Fruit fly (Drosophila melanogaster) whole organism, embryonic: ENCODE results near the gene slmo.

ENCODE experiments used
- Abd-B ChIP-seq: fragments of 200-800 bp; sonication (Bioruptor generic); optimal IDR thresholded peaks from 2 replicates; lab custom pipeline; 2018; ENCODE audit warnings: missing biosample characterization, mild to moderate bottlenecking, missing genetic modification characterization, moderate library complexity
- Bteb2 ChIP-seq: fragments of 200-800 bp; sonication (Bioruptor generic); optimal IDR thresholded peaks from 2 replicates; lab custom pipeline; 2016; ENCODE audit warnings: missing biosample characterization, missing genetic modification characterization
- CG10209 ChIP-seq: fragments of 200-800 bp; sonication (Bioruptor generic); optimal IDR thresholded peaks from 3 replicates; lab custom pipeline; 2017; ENCODE audit warnings: missing biosample characterization, mild to moderate bottlenecking, missing genetic modification characterization, missing genetic modification reagents
- CG10654 ChIP-seq: fragments of 200-800 bp; sonication (Bioruptor generic); optimal IDR thresholded peaks from 2 replicates; lab custom pipeline; 2016; ENCODE audit warnings: missing biosample characterization, missing genetic modification characterization
- CG12391 ChIP-seq: fragments of 200-800 bp; sonication (Bioruptor generic); optimal IDR thresholded peaks from 3 replicates; lab custom pipeline; 2018; ENCODE audit warnings: missing biosample characterization, mild to moderate bottlenecking, missing genetic modification characterization, moderate library complexity
- CG13424 ChIP-seq: fragments of 200-800 bp; sonication (Bioruptor generic); optimal IDR thresholded peaks from 2 replicates; lab custom pipeline; 2019; ENCODE audit warnings: missing biosample characterization, mild to moderate bottlenecking, missing genetic modification characterization, moderate library complexity
- CG14014 ChIP-seq: fragments of 200-800 bp; sonication (Bioruptor generic); IDR thresholded peaks from 2 replicates; pipeline ENCODE4 v1.3.6; 2022; ENCODE audit warnings: missing biosample characterization, missing genetic modification characterization
- CG14441 ChIP-seq: fragments of 200-800 bp; sonication (Bioruptor generic); IDR thresholded peaks from 2 replicates; pipeline ENCODE4 v1.3.6; 2022; ENCODE audit warnings: missing biosample characterization, missing genetic modification characterization
- CG1602 ChIP-seq: fragments of 200-800 bp; sonication (Bioruptor generic); optimal IDR thresholded peaks from 3 replicates; lab custom pipeline; 2016; ENCODE audit warnings: missing biosample characterization, missing genetic modification characterization
- CG17361 ChIP-seq: fragments of 200-800 bp; sonication (Bioruptor generic); IDR thresholded peaks from 3 replicates; pipeline ENCODE4 v1.3.6; 2022; ENCODE audit warnings: missing biosample characterization, missing genetic modification characterization
- CG18599 ChIP-seq: fragments of 200-800 bp; sonication (Bioruptor generic); optimal IDR thresholded peaks from 3 replicates; lab custom pipeline; 2017; ENCODE audit warnings: missing biosample characterization, missing genetic modification characterization, mild to moderate bottlenecking, moderate library complexity, missing genetic modification reagents
- CG31388 ChIP-seq: fragments of 200-800 bp; sonication (Bioruptor generic); optimal IDR thresholded peaks from 2 replicates; lab custom pipeline; 2016; ENCODE audit warnings: missing biosample characterization, missing genetic modification characterization
- CG32767 ChIP-seq: fragments of 200-800 bp; sonication (Bioruptor generic); IDR thresholded peaks from 2 replicates; pipeline ENCODE4 v1.3.6; 2022; ENCODE audit warnings: missing biosample characterization, missing genetic modification characterization
- CG3838 ChIP-seq: fragments of 200-800 bp; sonication (Bioruptor generic); optimal IDR thresholded peaks from 3 replicates; lab custom pipeline; 2016; ENCODE audit warnings: missing biosample characterization, missing genetic modification characterization
- CG6765 ChIP-seq: fragments of 200-800 bp; sonication (Bioruptor generic); optimal IDR thresholded peaks from 3 replicates; lab custom pipeline; 2017; ENCODE audit warnings: missing biosample characterization, mild to moderate bottlenecking, missing genetic modification characterization
- CG6791 ChIP-seq: fragments of 200-800 bp; sonication (Bioruptor generic); IDR thresholded peaks from 3 replicates; pipeline ENCODE4 v1.3.6; 2022; ENCODE audit warnings: missing biosample characterization, missing genetic modification characterization; ENCODE audit not compliant: partially characterized antibody
- CG7372 ChIP-seq: fragments of 200-800 bp; sonication (Bioruptor generic); IDR thresholded peaks from 2 replicates; pipeline ENCODE4 v1.3.6; 2022; ENCODE audit warnings: missing biosample characterization, missing genetic modification characterization
- CG7963 ChIP-seq: fragments of 200-800 bp; sonication (Bioruptor generic); IDR thresholded peaks from 3 replicates; pipeline ENCODE4 v1.3.6; 2022; ENCODE audit warnings: missing biosample characterization, missing genetic modification characterization; ENCODE audit not compliant: partially characterized antibody
- CG8290 ChIP-seq, 3 experiments: fragments of 200-800 bp; sonication (Bioruptor generic); optimal IDR thresholded peaks; 2 replicates each; lab custom pipeline; 2016 to 2019; ENCODE audit warnings: missing biosample characterization in 3 of 3, missing genetic modification characterization in 3 of 3, mild to moderate bottlenecking in 2 of 3, moderate library complexity in 1 of 3
- CG8478 ChIP-seq: fragments of >200 bp; optimal IDR thresholded peaks from 2 replicates; lab custom pipeline; 2018
- CG8924 ChIP-seq: fragments of 200-800 bp; optimal IDR thresholded peaks from 3 replicates; lab custom pipeline; 2019; ENCODE audit warnings: missing biosample characterization, mild to moderate bottlenecking, missing genetic modification characterization, moderate library complexity
- CG9727 ChIP-seq: fragments of 200-800 bp; sonication (Bioruptor generic); optimal IDR thresholded peaks from 3 replicates; lab custom pipeline; 2017; ENCODE audit warnings: missing biosample characterization, mild to moderate bottlenecking, missing genetic modification characterization
- D ChIP-seq, 2 experiments: fragments of 200-800 bp in 1 of 2; fragments of >200 bp in 1 of 2; sonication (Bioruptor generic) in 1 of 2; optimal IDR thresholded peaks; 2 replicates in 1 of 2; 3 replicates in 1 of 2; lab custom pipeline; 2017; ENCODE audit warnings: mild to moderate bottlenecking in 1 of 2, missing biosample characterization in 1 of 2, missing genetic modification characterization in 1 of 2, missing genetic modification reagents in 1 of 2
- D19A ChIP-seq: fragments of 200-800 bp; optimal IDR thresholded peaks from 3 replicates; lab custom pipeline; 2019; ENCODE audit warnings: missing biosample characterization, mild to moderate bottlenecking, missing genetic modification characterization, moderate library complexity
- Dad ChIP-seq: fragments of 200-800 bp; sonication (Bioruptor generic); optimal IDR thresholded peaks from 3 replicates; lab custom pipeline; 2016; ENCODE audit warnings: missing biosample characterization, missing genetic modification characterization
- Dp ChIP-seq: fragments of 200-800 bp; sonication (Bioruptor generic); optimal IDR thresholded peaks from 2 replicates; lab custom pipeline; 2018; ENCODE audit warnings: missing biosample characterization, mild to moderate bottlenecking, missing genetic modification characterization, moderate library complexity
- Gug ChIP-seq: fragments of 200-800 bp; sonication (Bioruptor generic); IDR thresholded peaks from 4 replicates; pipeline ENCODE4 v1.3.6; 2022; ENCODE audit warnings: missing biosample characterization, missing genetic modification characterization
- HLHmδ ChIP-seq: fragments of 200-800 bp; sonication (Bioruptor generic); optimal IDR thresholded peaks from 2 replicates; lab custom pipeline; 2018; ENCODE audit warnings: missing biosample characterization, mild to moderate bottlenecking, missing genetic modification characterization, moderate library complexity
- Hey ChIP-seq: fragments of 200-800 bp; sonication (Bioruptor generic); optimal IDR thresholded peaks from 3 replicates; lab custom pipeline; 2018; ENCODE audit warnings: missing biosample characterization, mild to moderate bottlenecking, missing genetic modification characterization
- Med ChIP-seq: fragments of 200-800 bp; sonication (Bioruptor generic); peaks from one replicate; lab custom pipeline; 2016; ENCODE audit warnings: missing biosample characterization, missing genetic modification characterization, mild to moderate bottlenecking, inconsistent platforms, moderate library complexity
- Mrtf ChIP-seq: fragments of 200-800 bp; sonication (Bioruptor generic); IDR thresholded peaks from 3 replicates; pipeline ENCODE4 v1.3.6; 2022; ENCODE audit warnings: missing biosample characterization, missing genetic modification characterization
- NC2β ChIP-seq: fragments of 200-800 bp; sonication (Bioruptor generic); optimal IDR thresholded peaks from 2 replicates; lab custom pipeline; 2016; ENCODE audit warnings: missing biosample characterization, missing genetic modification characterization
- Rx ChIP-seq: fragments of 200-800 bp; sonication (Bioruptor generic); IDR thresholded peaks from 2 replicates; pipeline ENCODE4 v1.3.6; 2022; ENCODE audit warnings: missing biosample characterization, missing genetic modification characterization
- Ssrp ChIP-seq: fragments of 200-800 bp; sonication (Bioruptor generic); optimal IDR thresholded peaks from 2 replicates; lab custom pipeline; 2018; ENCODE audit warnings: missing biosample characterization, mild to moderate bottlenecking, missing genetic modification characterization, moderate library complexity
- ac ChIP-seq: fragments of 200-800 bp; sonication (Bioruptor generic); optimal IDR thresholded peaks from 3 replicates; lab custom pipeline; 2017; ENCODE audit warnings: missing biosample characterization, mild to moderate bottlenecking, missing genetic modification characterization
- ato ChIP-seq: fragments of 200-800 bp; sonication (Bioruptor generic); IDR thresholded peaks from 2 replicates; pipeline ENCODE4 v1.3.6; 2022; ENCODE audit warnings: missing biosample characterization, missing genetic modification characterization; ENCODE audit not compliant: partially characterized antibody
- cg ChIP-seq: fragments of 200-800 bp; sonication (Bioruptor generic); optimal IDR thresholded peaks from 3 replicates; lab custom pipeline; 2019; ENCODE audit warnings: missing biosample characterization, mild to moderate bottlenecking, missing genetic modification characterization, moderate library complexity
- dimm ChIP-seq: fragments of 200-800 bp; sonication (Bioruptor generic); IDR thresholded peaks from 2 replicates; pipeline ENCODE4 v1.3.6; 2022; ENCODE audit warnings: missing biosample characterization, missing genetic modification characterization
- dm ChIP-seq: fragments of 200-800 bp; sonication (Bioruptor generic); optimal IDR thresholded peaks from 3 replicates; lab custom pipeline; 2016; ENCODE audit warnings: missing biosample characterization, missing genetic modification characterization
- fd3F ChIP-seq: fragments of 200-800 bp; sonication (Bioruptor generic); optimal IDR thresholded peaks from 2 replicates; lab custom pipeline; 2018; ENCODE audit warnings: missing biosample characterization, mild to moderate bottlenecking, missing genetic modification characterization, moderate library complexity
- ken ChIP-seq: fragments of 200-800 bp; sonication (Bioruptor generic); IDR thresholded peaks from 3 replicates; pipeline ENCODE4 v1.3.6; 2022; ENCODE audit warnings: missing biosample characterization, missing genetic modification characterization
- lbe ChIP-seq: fragments of 200-800 bp; sonication (Bioruptor generic); optimal IDR thresholded peaks from 2 replicates; lab custom pipeline; 2016; ENCODE audit warnings: missing biosample characterization, mild to moderate bottlenecking, missing genetic modification characterization
- mam ChIP-seq: fragments of 200-800 bp; sonication (Bioruptor generic); optimal IDR thresholded peaks from 3 replicates; lab custom pipeline; 2016; ENCODE audit warnings: missing biosample characterization, missing genetic modification characterization
- pita ChIP-seq: fragments of 200-800 bp; sonication (Bioruptor generic); optimal IDR thresholded peaks from 2 replicates; lab custom pipeline; 2017; ENCODE audit warnings: missing biosample characterization, mild to moderate bottlenecking, missing genetic modification characterization
- sd ChIP-seq: fragments of 200-800 bp; sonication (Bioruptor generic); optimal IDR thresholded peaks from 3 replicates; lab custom pipeline; 2018; ENCODE audit warnings: missing biosample characterization, mild to moderate bottlenecking, missing genetic modification characterization, moderate library complexity
- sens ChIP-seq: fragments of 200-800 bp; sonication (Bioruptor generic); peaks from one replicate; lab custom pipeline; 2016; ENCODE audit warnings: missing biosample characterization, missing genetic modification characterization
- shn ChIP-seq: fragments of 200-800 bp; sonication (Bioruptor generic); optimal IDR thresholded peaks from 3 replicates; lab custom pipeline; 2016; ENCODE audit warnings: missing biosample characterization, missing genetic modification characterization
- yki ChIP-seq: fragments of >200 bp; optimal IDR thresholded peaks from 3 replicates; lab custom pipeline; 2018
- zfh2 ChIP-seq: fragments of 200-800 bp; sonication (Bioruptor generic); optimal IDR thresholded peaks from 2 replicates; lab custom pipeline; 2016; ENCODE audit warnings: missing biosample characterization, missing genetic modification characterization

Gene slmo

dm6 chr2L:6082936-6083627 lies 34.6 kb upstream of the slmo start (continued):
- TF ChIP-seq yki (no peak), shn (GFP tag; lab: Kevin White, UChicago) (no peak), Dad (no peak), HLHmδ (GFP tag; lab: Kevin White, UChicago) (no peak), Bteb2 (no peak), ac (no peak), Mrtf (GFP tag; lab: Robert Waterston, UW) (no peak), D19A (tag; lab: Kevin White, UChicago) (no peak), Med (GFP tag; lab: Kevin White, UChicago) (peak; percentile 73), zfh2 (no peak), Hey (peak; percentile 73), sens (GFP tag; lab: Kevin White, UChicago) (peak; percentile 83), CG14014 (GFP tag; lab: Robert Waterston, UW) (peak; percentile 11; the same call in 1 of the 2 replicates), ato (no peak), CG7372 (GFP tag; lab: Robert Waterston, UW) (0 out of 2 replicates have a peak, but pooled peaks have one; percentile 51), CG3838 (GFP tag; lab: Kevin White, UChicago) (no peak), ken (GFP tag; lab: Robert Waterston, UW) (no peak), dm (GFP tag; lab: Kevin White, UChicago) (no peak), CG8924 (tag; lab: Kevin White, UChicago) (peak; percentile 37), CG8290 (GFP tag; optimal IDR thresholded peaks at IDR 0.05; lab: Kevin White, UChicago) (no peak), CG8290 (tag; optimal IDR thresholded peaks at IDR 0.05; lab: Kevin White, UChicago) (peak; percentile 5 to 61), D (optimal IDR thresholded peaks at IDR 0.05; lab: Kevin White, UChicago) (no peak), D (GFP tag; optimal IDR thresholded peaks at IDR 0.05; lab: Kevin White, UChicago) (no peak), Rx (GFP tag; lab: Robert Waterston, UW) (no peak), CG10654 (GFP tag; lab: Kevin White, UChicago) (no peak), CG1602 (GFP tag; lab: Kevin White, UChicago) (no peak), Ssrp (no peak), cg (GFP tag; lab: Kevin White, UChicago) (peak; percentile 60), CG6765 (GFP tag; lab: Kevin White, UChicago) (peak; percentile 5), NC2β (GFP tag; lab: Kevin White, UChicago) (peak; percentile 2), CG7963 (no peak), CG8478 (lab: Kevin White, UChicago) (no peak), CG12391 (tag; lab: Kevin White, UChicago) (no peak), CG32767 (GFP tag; lab: Robert Waterston, UW) (0 out of 2 replicates have a peak, but pooled peaks have one; percentile 22), CG6791 (GFP tag; lab: Robert Waterston, UW) (0 out of 3 replicates have a peak, but pooled peaks have one; percentile 13), CG18599 (GFP tag; lab: Kevin White, UChicago) (peak; percentile 25), dimm (no peak), CG10209 (GFP tag; lab: Kevin White, UChicago) (peak; percentile 34), CG13424 (peak; percentile 7), Gug (GFP tag; lab: Robert Waterston, UW) (no peak), mam (GFP tag; lab: Kevin White, UChicago) (no peak), CG17361 (GFP tag; lab: Robert Waterston, UW) (no peak), fd3F (GFP tag; lab: Kevin White, UChicago) (no peak), CG14441 (GFP tag; lab: Robert Waterston, UW) (no peak), Abd-B (GFP tag; lab: Kevin White, UChicago) (no peak), pita (no peak), Dp (GFP tag; lab: Kevin White, UChicago) (no peak), sd (tag; lab: Kevin White, UChicago) (peak; percentile 80), CG9727 (GFP tag; lab: Kevin White, UChicago) (no peak), CG31388 (no peak), lbe (GFP tag; lab: Kevin White, UChicago) (peak; percentile 24)
